Fruit fly (Drosophila melanogaster): ENCODE results near the gene CG3473.

CG3473 gene

DNA sequence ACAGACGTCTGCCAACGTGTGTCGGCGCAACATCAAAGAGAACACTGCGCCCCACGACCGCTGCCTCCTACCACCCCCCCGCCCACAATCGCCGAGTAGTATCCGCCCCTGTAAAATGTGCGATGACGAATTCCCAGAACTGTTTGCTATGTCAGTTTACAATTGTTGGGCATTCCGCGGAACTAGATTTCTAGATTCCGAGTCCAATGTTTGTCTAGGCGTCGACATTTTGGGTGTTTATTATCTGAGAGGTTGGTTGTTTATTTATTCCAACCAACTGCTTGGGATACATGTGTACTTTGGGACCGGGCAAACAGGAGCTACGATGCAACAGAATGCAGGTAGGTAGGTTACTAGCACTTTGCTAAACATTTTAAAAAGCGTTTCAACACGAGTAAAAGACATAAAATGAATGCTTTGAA is 18.2 kb downstream of the CG3473 start:
- TF ChIP-seq ash1 (GFP tag; optimal IDR thresholded peaks at IDR 0.05), result no peak
- no peak for TF ChIP-seq Fer3 (tag; optimal IDR thresholded peaks at IDR 0.05)
- no peak for TF ChIP-seq Dp (GFP tag; optimal IDR thresholded peaks at IDR 0.05)
- no peak for TF ChIP-seq C15 (GFP tag; IDR thresholded peaks at IDR 0.05)
- TF ChIP-seq B-H2 (GFP tag; optimal IDR thresholded peaks at IDR 0.05), result no peak
- TF ChIP-seq pum (GFP tag; optimal IDR thresholded peaks at IDR 0.05), result no peak
- peak; percentile 23 for TF ChIP-seq grau (tag; optimal IDR thresholded peaks at IDR 0.05)
- peak; percentile 21; the same call in 1 of the 2 replicates for TF ChIP-seq CG4404 (GFP tag; IDR thresholded peaks at IDR 0.05)
- TF ChIP-seq Eip74EF (GFP tag; optimal IDR thresholded peaks at IDR 0.05), result peak in 1 of 2 experiments; percentile 12
- peak; percentile 28 for TF ChIP-seq Sox100B (GFP tag; optimal IDR thresholded peaks at IDR 0.05)
- TF ChIP-seq CG12769 (tag; optimal IDR thresholded peaks at IDR 0.05), result peak; percentile 39
- TF ChIP-seq CG1792 (GFP tag; optimal IDR thresholded peaks at IDR 0.05), result peak; percentile 31
- peak; percentile 58 for TF ChIP-seq CG12744 (GFP tag; optimal IDR thresholded peaks at IDR 0.05)
- no peak for TF ChIP-seq Scr (GFP tag; IDR thresholded peaks at IDR 0.05; ENCODE audit: partially characterized antibody)
- peak; percentile 50 for TF ChIP-seq CG13424 (tag; optimal IDR thresholded peaks at IDR 0.05)
- peak; percentile 84 for TF ChIP-seq CG10209 (GFP tag; optimal IDR thresholded peaks at IDR 0.05)
- peak; percentile 70 for TF ChIP-seq bab2 (GFP tag; optimal IDR thresholded peaks at IDR 0.05)
- no peak for TF ChIP-seq z (GFP tag; IDR thresholded peaks at IDR 0.05)
- TF ChIP-seq CG5245 (GFP tag; optimal IDR thresholded peaks at IDR 0.05), result peak; percentile 43
- TF ChIP-seq H2.0 (GFP tag; IDR thresholded peaks at IDR 0.05), result no peak
- no peak for TF ChIP-seq CG9876 (GFP tag; optimal IDR thresholded peaks at IDR 0.05)
- TF ChIP-seq CG6765 (GFP tag; optimal IDR thresholded peaks at IDR 0.05), result no peak
- TF ChIP-seq Doc3 (GFP tag; IDR thresholded peaks at IDR 0.05; ENCODE audit: partially characterized antibody), result no peak
- TF ChIP-seq tll (GFP tag; optimal IDR thresholded peaks at IDR 0.05), result peak in 1 of 2 experiments; percentile 91
- TF ChIP-seq CG4707 (GFP tag; optimal IDR thresholded peaks at IDR 0.05), result peak; percentile 62
- no peak for TF ChIP-seq ro (GFP tag; IDR thresholded peaks at IDR 0.05)
- no peak for TF ChIP-seq yki (optimal IDR thresholded peaks at IDR 0.05)
- TF ChIP-seq CG14860 (GFP tag; IDR thresholded peaks at IDR 0.05; ENCODE audit: partially characterized antibody), result no peak
- peak; percentile 60; the same call in 2 of the 3 replicates for TF ChIP-seq ci (GFP tag; IDR thresholded peaks at IDR 0.05)
- TF ChIP-seq kni (GFP tag; optimal IDR thresholded peaks at IDR 0.05), result peak; percentile 88
- TF ChIP-seq CG6175 (GFP tag; IDR thresholded peaks at IDR 0.05), result no peak
- TF ChIP-seq odd (GFP tag; optimal IDR thresholded peaks at IDR 0.05), result peak; percentile 75
- peak; percentile 37 for TF ChIP-seq gcm (GFP tag; optimal IDR thresholded peaks at IDR 0.05)
- no peak for TF ChIP-seq CG18011 (GFP tag; optimal IDR thresholded peaks at IDR 0.05)
- no peak for TF ChIP-seq tup (GFP tag; optimal IDR thresholded peaks at IDR 0.05)
- TF ChIP-seq NC2β (GFP tag; optimal IDR thresholded peaks at IDR 0.05), result peak; percentile 73
- no peak for TF ChIP-seq crc (GFP tag; optimal IDR thresholded peaks at IDR 0.05)
- peak; percentile 73; the same call in 1 of the 2 replicates for TF ChIP-seq Awh (GFP tag; IDR thresholded peaks at IDR 0.05)
- peak; percentile 77 for TF ChIP-seq CG3407 (GFP tag; optimal IDR thresholded peaks at IDR 0.05)
- no peak; the same call in 1 of the 2 replicates for TF ChIP-seq CG10366 (GFP tag; IDR thresholded peaks at IDR 0.05)
- no peak; the same call in 2 of the 3 replicates for TF ChIP-seq tgo (GFP tag; IDR thresholded peaks at IDR 0.05)
- TF ChIP-seq CG12155 (GFP tag; optimal IDR thresholded peaks at IDR 0.05), result no peak
- no peak for TF ChIP-seq Bgb (GFP tag; IDR thresholded peaks at IDR 0.05; ENCODE audit: partially characterized antibody)
- peak; percentile 48 for TF ChIP-seq jumu (GFP tag; optimal IDR thresholded peaks at IDR 0.05)
- no peak for TF ChIP-seq CG11504 (tag; optimal IDR thresholded peaks at IDR 0.05)
- TF ChIP-seq esg (GFP tag; conservative IDR thresholded peaks at IDR 0.05), result no peak
- TF ChIP-seq maf-S (GFP tag; optimal IDR thresholded peaks at IDR 0.05), result peak; percentile 28
- peak; percentile 56 to 68 for TF ChIP-seq chif (GFP tag; optimal IDR thresholded peaks at IDR 0.05)
- peak; percentile 83 for TF ChIP-seq CG15479 (GFP tag; optimal IDR thresholded peaks at IDR 0.05)
- no peak for TF ChIP-seq Dad (GFP tag; optimal IDR thresholded peaks at IDR 0.05)

Data from whole organism, embryonic.